Fruit fly (Drosophila melanogaster) whole organism: ENCODE data around the gene CG46516.
"Not testable (repeated sequence)": the region's sequence is repeated elsewhere in the genome, so short reads cannot be mapped to it uniquely, and the experiment has no call there.

Experiments
- CG8478 ChIP-seq: fragments of >200 bp; optimal IDR thresholded peaks from 2 replicates; lab custom pipeline; 2018; ENCODE audit warnings: inconsistent platforms
- Dll ChIP-seq: fragments of >200 bp; optimal IDR thresholded peaks from 2 replicates; lab custom pipeline; 2017
- EcR ChIP-seq, 2 experiments: fragments of >200 bp; optimal IDR thresholded peaks; 2 replicates each; lab custom pipeline; 2017; ENCODE audit warnings: missing biosample characterization in 2 of 2, missing genetic modification characterization in 2 of 2, missing genetic modification reagents in 2 of 2
- pan ChIP-seq: fragments of >200 bp; optimal IDR thresholded peaks from 2 replicates; lab custom pipeline; 2017
- psq ChIP-seq: fragments of >200 bp; optimal IDR thresholded peaks from 2 replicates; lab custom pipeline; 2017
- usp ChIP-seq: fragments of >200 bp; optimal IDR thresholded peaks from 2 replicates; lab custom pipeline; 2017; ENCODE audit warnings: missing biosample characterization, missing genetic modification characterization, mixed read lengths

- TF ChIP-seq psq (lab: Kevin White, UChicago); pan; CG8478; EcR (GFP tag; optimal IDR thresholded peaks at IDR 0.05; lab: Kevin White, UChicago); usp (GFP tag; lab: Kevin White, UChicago); Dll (lab: Kevin White, UChicago): not testable (repeated sequence)
These were observed 19.1 kb downstream of the CG46516 start, which contains the start of gene CG46519 for dm6 chrX:22231270-22231669.
